Fruit fly (Drosophila melanogaster): ENCODE results near the gene CG15432.

CG15432 gene

DNA sequence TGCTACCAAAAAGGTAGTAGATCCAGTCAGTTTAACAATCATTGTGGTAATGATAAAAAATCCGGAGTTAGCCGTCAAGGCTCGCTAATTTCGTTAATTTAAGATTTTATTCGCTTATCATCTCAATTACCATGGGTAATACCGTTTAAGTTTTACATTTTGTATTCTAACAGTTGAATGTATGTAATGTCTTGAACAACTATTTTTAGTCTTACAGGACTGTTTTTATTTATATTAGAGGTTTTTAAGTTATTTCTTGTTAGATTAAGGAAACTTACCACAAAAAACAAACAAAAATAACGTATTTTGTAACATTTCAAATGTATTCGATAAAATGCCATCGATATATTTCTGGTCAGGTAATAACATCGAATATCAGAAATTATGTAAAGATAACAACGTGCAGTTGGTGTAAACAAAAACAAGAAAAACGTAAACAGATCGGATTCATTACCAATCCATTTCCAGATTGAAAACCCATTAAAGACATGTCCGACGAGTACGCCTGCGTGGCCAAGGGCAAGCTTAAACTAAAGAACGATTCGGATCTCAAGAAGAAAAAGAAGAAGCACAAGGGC lies at the start of gene CG15432, which contains the start of gene Sfp24F (continued):
- TF ChIP-seq CG7963 (GFP tag; IDR thresholded peaks at IDR 0.05; ENCODE audit: partially characterized antibody) (no peak; the same call in 2 of the 3 replicates), hth (optimal IDR thresholded peaks at IDR 0.05) (no peak), stwl (tag; optimal IDR thresholded peaks at IDR 0.05) (peak; percentile 83), wor (GFP tag; IDR thresholded peaks at IDR 0.05) (no peak), twi (tag; optimal IDR thresholded peaks at IDR 0.05) (no peak), CG1603 (tag; optimal IDR thresholded peaks at IDR 0.05) (peak; percentile 99), CG4854 (GFP tag; optimal IDR thresholded peaks at IDR 0.05) (no peak), grau (tag; optimal IDR thresholded peaks at IDR 0.05) (no peak), Aef1 (GFP tag; IDR thresholded peaks at IDR 0.05) (no peak), nerfin-2 (GFP tag; IDR thresholded peaks at IDR 0.05; ENCODE audit: partially characterized antibody) (no peak), Ets97D (GFP tag; optimal IDR thresholded peaks at IDR 0.05) (peak; percentile 8), pum (GFP tag; optimal IDR thresholded peaks at IDR 0.05) (no peak), Bgb (GFP tag; IDR thresholded peaks at IDR 0.05; ENCODE audit: partially characterized antibody) (peak; percentile 59), repo (GFP tag; optimal IDR thresholded peaks at IDR 0.05) (no peak), CG8290 (GFP tag; optimal IDR thresholded peaks at IDR 0.05) (no peak), CG8290 (tag; optimal IDR thresholded peaks at IDR 0.05) (no peak), fd102C (GFP tag; optimal IDR thresholded peaks at IDR 0.05) (no peak), E2f1 (GFP tag; IDR thresholded peaks at IDR 0.05) (no peak), Sry-δ (GFP tag; optimal IDR thresholded peaks at IDR 0.05) (peak; percentile 51), CG16815 (GFP tag; optimal IDR thresholded peaks at IDR 0.05) (no peak), CG1647 (GFP tag; optimal IDR thresholded peaks at IDR 0.05) (no peak), bbx (GFP tag; IDR thresholded peaks at IDR 0.05; ENCODE audit: partially characterized antibody) (peak; percentile 41; the same call in 1 of the 2 replicates), exex (tag; optimal IDR thresholded peaks at IDR 0.05) (no peak), Meics (GFP tag; optimal IDR thresholded peaks at IDR 0.05) (no peak), CG17802 (tag; optimal IDR thresholded peaks at IDR 0.05) (no peak), inv (GFP tag; IDR thresholded peaks at IDR 0.05; ENCODE audit: partially characterized antibody) (no peak), Rfx (GFP tag; IDR thresholded peaks at IDR 0.05) (no peak), CG7271 (tag; optimal IDR thresholded peaks at IDR 0.05) (no peak), ATbp (GFP tag; optimal IDR thresholded peaks at IDR 0.05) (no peak)

- TF ChIP-seq CG9797 (GFP tag; optimal IDR thresholded peaks at IDR 0.05) (peak; percentile 78), nmo (GFP tag; optimal IDR thresholded peaks at IDR 0.05) (peak; percentile 61), vvl (GFP tag; IDR thresholded peaks at IDR 0.05) (peak; percentile 48), Stat92E (GFP tag; optimal IDR thresholded peaks at IDR 0.05) (no peak), BEAF-32 (GFP tag; optimal IDR thresholded peaks at IDR 0.05) (peak; percentile 80), E2f1 (GFP tag; IDR thresholded peaks at IDR 0.05) (no peak), CG17612 (GFP tag; IDR thresholded peaks at IDR 0.05) (no peak), CG12104 (GFP tag; optimal IDR thresholded peaks at IDR 0.05) (no peak), Nf-YC (tag; optimal IDR thresholded peaks at IDR 0.05) (no peak), Meics (GFP tag; optimal IDR thresholded peaks at IDR 0.05) (peak; percentile 5), Oaz (GFP tag; IDR thresholded peaks at IDR 0.05) (no peak), GATAe (GFP tag; conservative IDR thresholded peaks at IDR 0.05) (no peak), CG12391 (tag; optimal IDR thresholded peaks at IDR 0.05) (peak; percentile 48), Poxn (GFP tag; IDR thresholded peaks at IDR 0.05) (no peak), CG31388 (GFP tag; optimal IDR thresholded peaks at IDR 0.05) (no peak), CG7556 (GFP tag; optimal IDR thresholded peaks at IDR 0.05) (no peak), CG12769 (tag; optimal IDR thresholded peaks at IDR 0.05) (no peak), exex (tag; optimal IDR thresholded peaks at IDR 0.05) (no peak), Bteb2 (GFP tag; optimal IDR thresholded peaks at IDR 0.05) (peak; percentile 14), H2.0 (GFP tag; IDR thresholded peaks at IDR 0.05) (no peak), CG17385 (GFP tag; optimal IDR thresholded peaks at IDR 0.05) (no peak), maf-S (GFP tag; optimal IDR thresholded peaks at IDR 0.05) (peak; percentile 20), ab (GFP tag; optimal IDR thresholded peaks at IDR 0.05) (no peak), CG7745 (tag; optimal IDR thresholded peaks at IDR 0.05) (no peak)
Observed at dm6 chr2L:4393842-4394421, 48.2 kb upstream of the CG15432 start, which contains the start of gene CG3652. Gene CG3652, minus strand, starts transcription at chr2L:4393876.
